Worm (Caenorhabditis elegans) whole organism, young adult: ENCODE measurements around the gene amt-2.

Experiments used
- B0336.3 ChIP-seq: fragments of 200-800 bp; sonication (Bioruptor generic); IDR thresholded peaks from 2 replicates; pipeline ENCODE4 v1.3.6; 2022; ENCODE audit warnings: missing genetic modification characterization, missing compliant biosample characterization
- F22D6.2 ChIP-seq: sonication (generic microtip); optimal IDR thresholded peaks from 2 replicates; lab custom pipeline; 2016; ENCODE audit warnings: mild to moderate bottlenecking, missing genetic modification characterization, missing compliant biosample characterization
- F23B12.7 ChIP-seq: sonication (generic microtip); optimal IDR thresholded peaks from 2 replicates; lab custom pipeline; 2017; ENCODE audit warnings: missing genetic modification characterization, mild to moderate bottlenecking, missing compliant biosample characterization, antibody characterized with exemption, moderate library complexity; ENCODE audit not compliant: insufficient read depth
- F33H1.4 ChIP-seq: fragments of 200-800 bp; sonication (Bioruptor generic); IDR thresholded peaks from 2 replicates; pipeline ENCODE4 v1.3.6; 2022; ENCODE audit warnings: missing genetic modification reagents, missing genetic modification characterization, missing compliant biosample characterization
- F49E8.2 ChIP-seq: sonication (generic microtip); optimal IDR thresholded peaks from 3 replicates; lab custom pipeline; 2017; ENCODE audit warnings: missing genetic modification characterization, mild to moderate bottlenecking, missing compliant biosample characterization, antibody characterized with exemption, moderate library complexity; ENCODE audit not compliant: insufficient read depth
- F55B11.4 ChIP-seq: sonication (generic microtip); optimal IDR thresholded peaks from 2 replicates; lab custom pipeline; 2016; ENCODE audit warnings: missing compliant biosample characterization, missing genetic modification characterization, borderline replicate concordance; ENCODE audit not compliant: insufficient read depth
- F57A8.1 ChIP-seq: fragments of 200-800 bp; sonication (Bioruptor generic); optimal IDR thresholded peaks from 2 replicates; lab custom pipeline; 2018; ENCODE audit warnings: mild to moderate bottlenecking, missing genetic modification characterization, moderate library complexity, missing compliant biosample characterization
- K12H6.12 ChIP-seq: fragments of 200-800 bp; sonication (Bioruptor generic); optimal IDR thresholded peaks from 2 replicates; lab custom pipeline; 2018; ENCODE audit warnings: mild to moderate bottlenecking, missing genetic modification characterization, missing compliant biosample characterization
- Y53F4B.3 ChIP-seq: fragments of 200-800 bp; sonication (Bioruptor generic); IDR thresholded peaks from 2 replicates; pipeline ENCODE4 v1.3.6; 2022; ENCODE audit warnings: missing genetic modification reagents, missing genetic modification characterization, missing compliant biosample characterization
- Y53G8AR.9 ChIP-seq: fragments of 200-800 bp; sonication (Bioruptor generic); conservative IDR thresholded peaks from 2 replicates; pipeline ENCODE4 v1.3.6; 2022; ENCODE audit warnings: missing genetic modification reagents, missing genetic modification characterization, missing compliant biosample characterization
- Y95B8A.8 ChIP-seq: fragments of 200-800 bp; sonication (Bioruptor generic); IDR thresholded peaks from 2 replicates; pipeline ENCODE4 v1.3.6; 2022; ENCODE audit warnings: missing genetic modification reagents, missing genetic modification characterization, missing compliant biosample characterization
- aptf-2 ChIP-seq: fragments of 200-800 bp; sonication (Bioruptor generic); conservative IDR thresholded peaks from 2 replicates; pipeline ENCODE4 v1.3.6; 2022; ENCODE audit warnings: missing genetic modification reagents, missing genetic modification characterization, missing compliant biosample characterization
- aptf-3 ChIP-seq: fragments of 200-800 bp; sonication (Bioruptor generic); IDR thresholded peaks from 2 replicates; pipeline ENCODE4 v1.3.6; 2022; ENCODE audit warnings: missing genetic modification characterization, missing compliant biosample characterization
- attf-3 ChIP-seq: fragments of 200-800 bp; sonication (Bioruptor generic); conservative IDR thresholded peaks from 2 replicates; pipeline ENCODE4 v1.3.6; 2022; ENCODE audit warnings: missing genetic modification reagents, missing genetic modification characterization, missing compliant biosample characterization
- attf-5 ChIP-seq: fragments of 200-800 bp; sonication (Bioruptor generic); optimal IDR thresholded peaks from 2 replicates; lab custom pipeline; 2018; ENCODE audit warnings: mild to moderate bottlenecking, missing genetic modification characterization, missing compliant biosample characterization
- bed-2 ChIP-seq: fragments of 200-800 bp; sonication (Bioruptor generic); IDR thresholded peaks from 2 replicates; pipeline ENCODE4 v1.3.6; 2022; ENCODE audit warnings: missing genetic modification reagents, missing genetic modification characterization, missing compliant biosample characterization
- ccch-3 ChIP-seq: fragments of 200-800 bp; sonication (Bioruptor generic); optimal IDR thresholded peaks from 2 replicates; lab custom pipeline; 2018; ENCODE audit warnings: mild to moderate bottlenecking, missing genetic modification characterization, missing compliant biosample characterization
- cebp-2 ChIP-seq: fragments of 200-800 bp; sonication (Bioruptor generic); IDR thresholded peaks from 2 replicates; pipeline ENCODE4 v1.3.6; 2022; ENCODE audit warnings: missing genetic modification characterization, missing compliant biosample characterization
- ceh-100 ChIP-seq: fragments of 200-800 bp; sonication (Bioruptor generic); IDR thresholded peaks from 2 replicates; pipeline ENCODE4 v1.3.6; 2022; ENCODE audit warnings: missing genetic modification reagents, missing genetic modification characterization, missing compliant biosample characterization
- ceh-27 ChIP-seq: fragments of 200-800 bp; sonication (Bioruptor generic); optimal IDR thresholded peaks from 2 replicates; lab custom pipeline; 2018; ENCODE audit warnings: mild to moderate bottlenecking, missing genetic modification characterization, moderate library complexity, missing compliant biosample characterization
- ceh-58 ChIP-seq: fragments of 200-800 bp; sonication (Bioruptor generic); IDR thresholded peaks from 2 replicates; pipeline ENCODE4 v1.3.6; 2022; ENCODE audit warnings: missing genetic modification characterization, missing compliant biosample characterization
- dox-1 ChIP-seq: fragments of 200-800 bp; sonication (Bioruptor generic); IDR thresholded peaks from 2 replicates; pipeline ENCODE4 v1.3.6; 2022; ENCODE audit warnings: missing genetic modification reagents, missing genetic modification characterization, missing compliant biosample characterization
- dpff-1 ChIP-seq: sonication (generic microtip); optimal IDR thresholded peaks from 2 replicates; lab custom pipeline; 2017; ENCODE audit warnings: mild to moderate bottlenecking, missing genetic modification characterization, missing compliant biosample characterization
- egl-44 ChIP-seq: fragments of 200-800 bp; sonication (Bioruptor generic); IDR thresholded peaks from 2 replicates; pipeline ENCODE4 v1.3.6; 2022; ENCODE audit warnings: missing genetic modification reagents, missing genetic modification characterization, missing compliant biosample characterization
- ets-4 ChIP-seq: fragments of 200-800 bp; sonication (Bioruptor generic); optimal IDR thresholded peaks from 2 replicates; lab custom pipeline; 2018; ENCODE audit warnings: mild to moderate bottlenecking, missing genetic modification characterization, missing compliant biosample characterization
- fkh-3 ChIP-seq: sonication (generic microtip); optimal IDR thresholded peaks from 2 replicates; lab custom pipeline; 2016; ENCODE audit warnings: mild to moderate bottlenecking, missing genetic modification characterization, missing compliant biosample characterization
- hlh-12 ChIP-seq: sonication (generic microtip); optimal IDR thresholded peaks from 2 replicates; lab custom pipeline; 2016; ENCODE audit warnings: missing genetic modification characterization, missing compliant biosample characterization
- hlh-26 ChIP-seq: fragments of 200-800 bp; sonication (Bioruptor generic); conservative IDR thresholded peaks from 2 replicates; pipeline ENCODE4 v1.3.6; 2022; ENCODE audit warnings: missing genetic modification reagents, missing genetic modification characterization, missing compliant biosample characterization
- lag-1 ChIP-seq: fragments of 200-800 bp; sonication (Bioruptor generic); IDR thresholded peaks from 2 replicates; pipeline ENCODE4 v1.3.6; 2022; ENCODE audit warnings: missing genetic modification reagents, missing genetic modification characterization, missing compliant biosample characterization
- lin-35 ChIP-seq, 3 experiments: fragments of 150-350 bp in 2 of 3; sonication (generic microtip) in 1 of 3; optimal IDR thresholded peaks; 2 replicates each; lab custom pipeline; 2014 to 2018; ENCODE audit warnings: missing biosample characterization in 3 of 3, missing genetic modification characterization in 3 of 3, missing genetic modification reagents in 3 of 3
- madf-6 ChIP-seq: fragments of 200-800 bp; sonication (Bioruptor generic); IDR thresholded peaks from 2 replicates; pipeline ENCODE4 v1.3.6; 2022; ENCODE audit warnings: missing genetic modification reagents, missing genetic modification characterization, missing compliant biosample characterization
- madf-8 ChIP-seq: fragments of 200-800 bp; sonication (Bioruptor generic); conservative IDR thresholded peaks from 2 replicates; pipeline ENCODE4 v1.3.6; 2022; ENCODE audit warnings: missing genetic modification reagents, missing genetic modification characterization, missing compliant biosample characterization
- mes-4 ChIP-seq: sonication (generic microtip); optimal IDR thresholded peaks from 2 replicates; lab custom pipeline; 2016; ENCODE audit warnings: missing genotype, missing genetic modification characterization, missing compliant biosample characterization
- mxl-1 ChIP-seq: sonication (generic microtip); optimal IDR thresholded peaks from 2 replicates; lab custom pipeline; 2016; ENCODE audit warnings: missing genetic modification characterization, missing compliant biosample characterization
- nhr-120 ChIP-seq: fragments of 200-800 bp; sonication (Bioruptor generic); IDR thresholded peaks from 2 replicates; pipeline ENCODE4 v1.3.6; 2022; ENCODE audit warnings: missing genetic modification characterization, missing compliant biosample characterization
- nhr-179 ChIP-seq: sonication (generic microtip); optimal IDR thresholded peaks from 2 replicates; lab custom pipeline; 2016; ENCODE audit warnings: mild to moderate bottlenecking, missing genetic modification characterization, missing compliant biosample characterization
- nhr-90 ChIP-seq: sonication (generic microtip); optimal IDR thresholded peaks from 2 replicates; lab custom pipeline; 2016; ENCODE audit warnings: missing genotype, mild to moderate bottlenecking, missing genetic modification characterization, missing compliant biosample characterization
- rcor-1 ChIP-seq: fragments of 200-800 bp; sonication (Bioruptor generic); IDR thresholded peaks from 2 replicates; pipeline ENCODE4 v1.3.6; 2022; ENCODE audit warnings: missing genetic modification reagents, missing genetic modification characterization, missing compliant biosample characterization
- rec-8 ChIP-seq, 2 experiments: sonication (generic microtip); optimal IDR thresholded peaks; 2 replicates each; lab custom pipeline; 2016; ENCODE audit warnings: mild to moderate bottlenecking in 2 of 2, missing genetic modification characterization in 2 of 2, missing genetic modification reagents in 2 of 2, missing genotype in 2 of 2, missing biosample characterization in 1 of 2, missing compliant biosample characterization in 1 of 2, moderate library complexity in 1 of 2
- repo-1 ChIP-seq: sonication (generic microtip); optimal IDR thresholded peaks from 2 replicates; lab custom pipeline; 2017; ENCODE audit warnings: mild to moderate bottlenecking, missing genetic modification characterization, missing compliant biosample characterization
- sdz-38 ChIP-seq: sonication (generic microtip); optimal IDR thresholded peaks from 2 replicates; lab custom pipeline; 2016; ENCODE audit warnings: missing genotype, missing genetic modification characterization, missing compliant biosample characterization
- snpc-3.4 ChIP-seq: sonication (generic microtip); optimal IDR thresholded peaks from 2 replicates; lab custom pipeline; 2017; ENCODE audit warnings: missing genetic modification characterization, mild to moderate bottlenecking, missing compliant biosample characterization, antibody characterized with exemption, moderate library complexity, missing genotype, missing genetic modification reagents
- sptf-2 ChIP-seq: fragments of 200-800 bp; sonication (Bioruptor generic); optimal IDR thresholded peaks from 2 replicates; lab custom pipeline; 2018; ENCODE audit warnings: mild to moderate bottlenecking, missing genetic modification characterization, missing compliant biosample characterization
- tbx-9 ChIP-seq: sonication (generic microtip); optimal IDR thresholded peaks from 2 replicates; lab custom pipeline; 2016; ENCODE audit warnings: borderline replicate concordance, missing genetic modification characterization, inconsistent platforms, missing compliant biosample characterization
- xnd-1 ChIP-seq: sonication (generic microtip); optimal IDR thresholded peaks from 2 replicates; lab custom pipeline; 2016; ENCODE audit warnings: missing genotype, missing genetic modification reagents, missing genetic modification characterization, missing compliant biosample characterization
- ztf-18 ChIP-seq: sonication (generic microtip); optimal IDR thresholded peaks from 2 replicates; lab custom pipeline; 2016; ENCODE audit warnings: missing genotype, mild to moderate bottlenecking, missing genetic modification characterization, missing compliant biosample characterization
- ztf-25 ChIP-seq: fragments of 200-800 bp; sonication (Bioruptor generic); IDR thresholded peaks from 2 replicates; pipeline ENCODE4 v1.3.6; 2022; ENCODE audit warnings: missing genetic modification reagents, missing genetic modification characterization, missing compliant biosample characterization

amt-2 gene

DNA sequence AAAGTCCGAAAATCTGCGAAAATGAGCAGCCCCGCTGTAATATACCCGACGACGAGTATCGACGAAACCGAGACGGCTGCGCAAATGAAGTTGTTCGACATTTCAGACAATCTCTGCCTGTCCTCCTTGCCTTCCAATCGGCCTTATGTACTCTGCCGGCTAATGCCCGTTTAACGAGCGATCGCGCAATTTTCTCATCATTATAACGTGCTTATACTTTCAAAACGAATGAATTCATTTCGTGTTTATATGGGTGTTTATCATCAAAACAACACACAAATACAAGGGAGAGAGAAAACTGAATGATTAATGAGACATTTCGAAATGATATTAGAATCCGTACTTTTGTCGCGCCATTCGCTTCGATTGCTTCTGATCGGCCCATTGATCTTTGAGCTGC is 48.8 kb downstream of the amt-2 start, which contains the start of gene col-132:
TSS of gene col-132 (minus strand) at position 101 of the 400 bp plus-strand sequence.
- TF ChIP-seq Y53G8AR.9 (GFP tag; lab: Robert Waterston, UW) (no peak), ceh-58 (no peak), sdz-38 (tag; lab: Kevin White, UChicago) (no peak), hlh-26 (GFP tag; lab: Robert Waterston, UW) (no peak), rcor-1 (no peak), nhr-120 (GFP tag; lab: Robert Waterston, UW) (no peak)

ce11 chrIV:13093677-13094076 is 51.5 kb downstream of the amt-2 start, which contains the start of the genes prcc-1 and C39E9.12:
prcc-1 (minus strand) TSS chrIV:13093795.
C39E9.12 (plus strand) TSS chrIV:13094007.
- TF ChIP-seq F33H1.4 (GFP tag; lab: Robert Waterston, UW) (peak; percentile 74), bed-2 (GFP tag; lab: Robert Waterston, UW) (no peak), ztf-18 (tag; lab: Kevin White, UChicago) (no peak), snpc-3.4 (peak; percentile 82), fkh-3 (no peak), F49E8.2 (tag; lab: Kevin White, UChicago) (peak; percentile 9), K12H6.12 (tag; lab: Kevin White, UChicago) (no peak), madf-6 (GFP tag; lab: Robert Waterston, UW) (peak; percentile 95), ztf-25 (GFP tag; lab: Robert Waterston, UW) (no peak), ets-4 (GFP tag; lab: Kevin White, UChicago) (no peak), egl-44 (GFP tag; lab: Robert Waterston, UW) (no peak), F57A8.1 (no peak), aptf-2 (GFP tag; lab: Robert Waterston, UW) (no peak), lin-35 (GFP tag; optimal IDR thresholded peaks at IDR 0.05; lab: Kevin White, UChicago) (peak in 2 of 3 experiments; percentile 1 to 86), attf-3 (GFP tag; lab: Robert Waterston, UW) (peak; percentile 49; the same call in 1 of the 2 replicates), ceh-100 (GFP tag; lab: Robert Waterston, UW) (peak; percentile 54; the same call in 1 of the 2 replicates), F55B11.4 (no peak), F22D6.2 (tag; lab: Kevin White, UChicago) (no peak), nhr-179 (tag; lab: Kevin White, UChicago) (no peak), attf-5 (GFP tag; lab: Kevin White, UChicago) (peak; percentile 44), hlh-12 (tag; lab: Kevin White, UChicago) (no peak), rec-8 (tag; optimal IDR thresholded peaks at IDR 0.05; lab: Kevin White, UChicago) (no peak), dox-1 (GFP tag; lab: Robert Waterston, UW) (peak; percentile 71), ccch-3 (no peak), Y53F4B.3 (no peak), lag-1 (GFP tag; lab: Robert Waterston, UW) (no peak), mes-4 (no peak), ceh-27 (GFP tag; lab: Kevin White, UChicago) (peak; percentile 12), F23B12.7 (tag; lab: Kevin White, UChicago) (peak; percentile 61), nhr-90 (tag; lab: Kevin White, UChicago) (no peak), madf-8 (GFP tag; lab: Robert Waterston, UW) (peak; percentile 84), aptf-3 (GFP tag; lab: Robert Waterston, UW) (no peak), Y95B8A.8 (no peak), tbx-9 (tag; lab: Kevin White, UChicago) (no peak), mxl-1 (no peak), xnd-1 (tag; lab: Kevin White, UChicago) (peak; percentile 80), sptf-2 (GFP tag; lab: Kevin White, UChicago) (no peak), B0336.3 (GFP tag; lab: Robert Waterston, UW) (0 out of 2 replicates have a peak, but pooled peaks have one; percentile 21), rcor-1 (peak; percentile 23; the same call in 1 of the 2 replicates), cebp-2 (GFP tag; lab: Robert Waterston, UW) (no peak), repo-1 (tag; lab: Kevin White, UChicago) (no peak), dpff-1 (tag; lab: Kevin White, UChicago) (no peak)
